Worm (Caenorhabditis elegans) whole organism, L1 larva: ENCODE results near the gene F22H10.2.

Experiments
- elt-3 ChIP-seq, 6 experiments: fragments of 150-350 bp in 1 of 6; sonication (generic microtip); optimal IDR thresholded peaks; 2 replicates each; lab custom pipeline; 2017 to 2018; ENCODE audit warnings: missing biosample characterization in 6 of 6, missing genetic modification characterization in 6 of 6, inconsistent platforms in 1 of 6
- fkh-4 ChIP-seq: sonication (generic microtip); optimal IDR thresholded peaks from 2 replicates; lab custom pipeline; 2016; ENCODE audit warnings: missing compliant biosample characterization, missing genetic modification characterization, borderline replicate concordance
- lsy-2 ChIP-seq, 2 experiments: fragments of 150-350 bp; optimal IDR thresholded peaks; 2 replicates each; lab custom pipeline; 2014; ENCODE audit warnings: missing biosample characterization in 2 of 2, missing genetic modification characterization in 2 of 2
- nhr-47 ChIP-seq: sonication (generic microtip); optimal IDR thresholded peaks from 2 replicates; lab custom pipeline; 2016; ENCODE audit warnings: mild to moderate bottlenecking, missing genetic modification characterization, moderate library complexity, missing compliant biosample characterization

DNA sequence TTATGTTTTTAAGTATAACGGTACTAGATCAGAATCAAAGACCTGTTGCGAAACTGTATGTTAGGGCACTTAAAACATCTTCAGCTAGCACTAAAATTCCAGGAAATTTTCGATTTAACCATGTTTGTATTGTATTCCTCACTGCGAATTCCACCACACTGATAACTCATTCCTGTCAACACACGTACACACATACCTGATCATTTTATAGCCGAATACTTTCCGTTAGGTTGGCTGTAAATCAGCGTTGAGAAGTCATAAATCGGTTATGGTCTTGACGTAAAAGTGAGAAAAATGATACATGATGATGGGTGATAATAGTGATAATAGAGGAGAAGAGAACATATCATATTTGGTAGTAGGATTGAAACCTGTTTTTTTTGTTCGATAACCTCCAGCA, 3.6 kb upstream of the F22H10.2 start:
- TF ChIP-seq nhr-47 (tag; lab: Kevin White, UChicago) (no peak), lsy-2 (tag; optimal IDR thresholded peaks at IDR 0.05; lab: Kevin White, UChicago) (no peak), fkh-4 (no peak), elt-3 (tag; optimal IDR thresholded peaks at IDR 0.05; lab: Kevin White, UChicago) (no peak)
